Fruit fly (Drosophila melanogaster): ENCODE results near the gene CG17568.
A peak's percentile ranks its signal among the peaks of the same experiment; 100 is the strongest.

The CG17568 gene

DNA sequence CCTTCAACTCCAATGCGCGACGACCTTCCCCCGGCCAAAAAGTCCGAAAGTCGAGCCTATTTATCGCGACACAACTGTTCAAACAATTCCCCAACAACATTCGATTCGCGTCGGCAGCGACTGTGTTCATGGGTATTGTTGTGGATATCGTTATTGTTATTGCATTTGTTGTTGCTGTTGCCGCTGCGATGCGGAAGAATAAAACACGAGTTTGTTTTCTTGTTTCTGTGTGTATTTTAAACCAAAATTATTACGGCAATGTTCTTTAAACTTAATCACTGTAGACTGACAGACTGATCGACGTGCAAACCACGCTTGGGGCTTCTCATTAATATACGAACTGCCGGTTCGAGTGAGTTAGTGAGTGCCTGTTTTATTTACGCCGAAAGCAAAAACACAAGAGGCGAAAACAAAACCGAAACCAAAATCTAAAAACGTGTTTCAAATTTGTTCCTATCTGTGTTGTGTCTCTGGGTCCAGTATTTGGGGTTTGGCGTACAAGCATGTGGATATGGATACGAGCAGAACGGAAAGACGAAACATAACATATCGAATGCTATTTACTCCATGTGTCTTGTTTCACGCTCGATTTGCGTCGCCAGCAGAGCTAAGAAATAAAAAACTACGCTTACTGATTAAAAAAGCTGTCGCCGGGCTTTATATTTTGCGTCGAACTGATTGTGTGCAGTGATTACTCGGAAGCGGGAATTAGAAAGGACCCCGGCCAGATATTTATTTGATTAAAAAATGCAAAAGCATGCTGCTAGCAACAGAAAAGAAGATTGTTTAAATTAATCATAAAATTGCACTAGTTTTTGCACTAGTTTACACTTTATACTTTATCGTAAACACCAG, 21.7 kb downstream of the CG17568 start:
- no peak for TF ChIP-seq noc (tag; optimal IDR thresholded peaks at IDR 0.05)

DNA sequence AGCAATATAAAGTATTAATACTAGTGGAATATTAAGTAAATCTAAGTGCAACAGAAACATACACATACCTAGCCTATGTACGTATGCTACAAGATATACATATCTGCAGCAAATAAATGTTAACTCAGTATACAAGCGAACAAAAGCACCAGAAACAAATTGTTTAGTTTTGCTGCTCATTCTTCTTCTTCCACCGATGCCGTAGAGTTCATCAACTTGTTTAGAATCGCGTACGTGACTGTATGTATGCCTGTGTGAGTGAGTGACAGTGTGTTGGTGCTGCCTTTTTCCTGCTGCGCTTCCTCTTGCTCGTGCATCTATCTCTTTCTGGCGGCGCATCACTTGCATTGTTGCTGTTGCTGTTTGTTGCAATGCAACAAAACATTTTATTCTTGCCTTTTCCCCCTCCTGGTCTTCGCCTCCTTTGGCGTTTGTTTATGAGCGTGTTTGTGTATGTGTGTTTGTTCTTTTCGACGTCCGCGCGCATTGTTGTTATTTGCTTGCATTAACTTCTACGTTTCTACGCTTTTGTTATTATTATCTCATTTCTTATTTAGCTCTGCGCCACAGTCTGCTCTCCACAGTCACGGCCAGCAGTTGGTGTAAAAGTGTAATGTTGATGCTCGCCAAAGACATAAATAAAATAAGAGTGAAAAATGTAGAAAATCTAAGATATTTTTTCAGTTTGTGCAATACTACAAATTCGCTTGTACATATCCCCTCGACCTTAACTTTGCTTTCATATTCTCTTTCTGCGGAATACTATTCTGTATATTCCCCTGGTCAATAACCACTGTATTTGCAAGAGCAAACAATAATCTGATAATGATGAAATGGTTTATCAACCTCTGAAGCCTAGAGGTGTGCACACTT, 22.6 kb downstream of the CG17568 start:
- TF ChIP-seq noc (tag; optimal IDR thresholded peaks at IDR 0.05) = peak; percentile 23

DNA sequence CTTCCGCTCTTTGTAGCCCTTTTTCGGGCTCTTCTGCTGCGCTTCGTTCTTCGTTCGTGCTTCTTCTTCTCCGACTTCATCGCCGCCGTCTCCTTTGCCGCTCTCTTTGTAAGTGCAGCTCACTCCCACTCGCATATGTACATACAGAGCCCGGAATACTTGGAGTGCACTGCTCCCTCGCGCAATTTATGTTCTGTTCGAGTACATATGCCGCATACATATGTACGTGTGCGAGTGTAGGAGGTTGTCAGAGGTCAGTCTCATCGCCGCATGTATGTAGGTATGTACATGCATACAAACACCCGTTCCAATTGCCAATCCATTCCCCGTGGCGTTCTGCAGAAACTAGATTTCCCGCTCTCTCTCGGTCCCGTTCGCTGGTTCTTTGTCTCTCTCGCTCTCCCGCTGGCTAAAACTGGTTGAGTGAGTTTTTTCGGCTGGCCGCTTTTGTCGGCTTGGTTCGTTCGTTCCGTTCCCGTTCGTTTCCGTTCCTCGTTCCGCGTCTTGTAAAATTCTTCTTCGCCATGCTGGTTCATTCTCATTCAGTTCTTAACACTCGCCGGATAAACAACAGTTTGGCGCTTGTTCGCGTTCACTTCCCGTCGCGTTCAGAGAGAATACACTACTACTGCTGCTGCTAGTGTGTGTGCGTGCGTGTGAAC, 23.4 kb downstream of the CG17568 start:
- peak; percentile 46 for TF ChIP-seq noc (tag; optimal IDR thresholded peaks at IDR 0.05)

DNA sequence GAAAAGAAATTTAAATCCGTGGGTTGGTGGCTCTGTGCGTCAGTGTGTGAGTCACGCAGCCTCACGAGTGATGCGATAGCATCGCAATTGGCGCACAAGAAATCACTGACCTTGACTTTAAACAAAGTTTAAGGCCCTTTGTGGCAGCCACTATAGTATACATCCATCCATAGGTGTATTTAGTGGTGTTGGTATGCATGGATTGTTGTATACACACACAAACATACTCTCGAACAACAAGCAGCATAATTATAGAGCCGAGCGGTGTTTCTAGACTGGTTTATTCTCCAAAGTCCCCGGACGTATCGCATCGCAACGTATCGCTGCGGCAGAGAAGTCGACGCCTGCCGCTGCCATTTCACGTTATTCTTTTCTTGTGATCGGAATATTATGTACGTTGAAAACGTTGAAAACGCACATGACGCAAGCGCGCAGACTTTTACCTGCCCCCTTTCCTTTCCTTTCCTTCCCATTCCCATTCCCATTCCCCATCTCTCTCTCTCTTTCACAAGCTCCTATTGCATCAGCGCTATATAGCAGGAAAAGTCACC, 24.7 kb downstream of the CG17568 start:
- no peak for TF ChIP-seq noc (tag; optimal IDR thresholded peaks at IDR 0.05)

DNA sequence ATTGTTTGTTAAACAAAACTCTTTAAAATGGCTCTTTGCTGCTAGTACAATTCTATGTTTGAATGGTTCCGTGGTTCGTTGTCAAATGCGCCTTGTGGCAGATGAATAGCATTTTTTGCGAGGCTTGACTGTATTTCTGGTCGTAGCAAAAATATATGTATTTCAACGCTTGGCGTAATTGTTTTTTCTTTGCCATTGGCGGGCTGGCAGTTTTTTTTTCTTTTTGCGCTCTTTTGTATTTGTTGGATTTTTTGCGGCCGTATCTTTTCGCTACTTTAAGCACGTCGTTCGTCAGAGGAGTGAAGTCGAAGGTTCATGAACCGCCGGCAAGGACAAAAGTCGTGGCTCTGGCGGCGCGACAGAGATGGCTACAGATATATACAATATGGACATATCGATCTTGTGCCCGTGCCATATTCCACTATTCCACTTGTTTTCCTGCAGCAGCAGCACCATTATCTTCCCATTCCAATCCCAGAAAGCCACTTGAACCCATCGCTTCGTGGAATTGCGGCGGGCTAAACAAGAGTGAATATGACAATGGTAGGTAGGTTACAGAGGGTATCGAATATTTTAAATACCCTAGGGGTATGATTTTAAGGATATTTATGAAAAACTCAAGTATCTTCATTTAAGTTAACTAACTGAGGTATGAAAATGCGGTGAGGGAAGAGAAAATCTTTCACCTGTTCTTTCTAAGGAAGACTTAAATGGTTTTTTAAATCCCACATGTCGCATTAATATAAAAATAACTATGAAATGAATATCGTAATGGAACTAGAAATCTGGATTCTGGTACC, 25.4 kb downstream of the CG17568 start:
- no peak for TF ChIP-seq noc (tag; optimal IDR thresholded peaks at IDR 0.05)

DNA sequence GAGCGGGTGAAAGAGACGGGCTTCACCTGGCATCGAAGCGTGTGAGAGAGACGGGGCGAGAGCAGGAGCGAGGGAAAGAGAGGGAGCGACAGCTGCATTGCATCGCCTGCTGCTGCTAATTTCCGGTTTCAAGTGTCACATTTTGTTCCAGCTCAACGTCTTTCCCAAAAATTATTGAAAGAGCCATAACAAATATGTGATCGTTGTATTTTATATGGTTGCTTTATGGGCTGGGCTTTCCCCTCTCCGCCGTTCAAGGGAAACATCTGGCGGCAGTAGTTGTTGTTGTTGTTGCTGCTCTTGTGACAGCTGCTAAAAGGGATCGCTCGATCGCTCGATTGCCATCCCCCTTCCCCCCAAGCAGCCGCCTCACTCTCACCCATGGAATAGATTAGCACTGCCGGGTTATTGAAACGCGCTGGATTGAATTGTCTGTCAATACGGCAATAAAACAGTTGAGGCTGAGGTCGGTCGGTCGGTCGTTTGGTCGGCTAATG, 26.6 kb downstream of the CG17568 start:
- TF ChIP-seq noc (tag; optimal IDR thresholded peaks at IDR 0.05) = no peak

DNA sequence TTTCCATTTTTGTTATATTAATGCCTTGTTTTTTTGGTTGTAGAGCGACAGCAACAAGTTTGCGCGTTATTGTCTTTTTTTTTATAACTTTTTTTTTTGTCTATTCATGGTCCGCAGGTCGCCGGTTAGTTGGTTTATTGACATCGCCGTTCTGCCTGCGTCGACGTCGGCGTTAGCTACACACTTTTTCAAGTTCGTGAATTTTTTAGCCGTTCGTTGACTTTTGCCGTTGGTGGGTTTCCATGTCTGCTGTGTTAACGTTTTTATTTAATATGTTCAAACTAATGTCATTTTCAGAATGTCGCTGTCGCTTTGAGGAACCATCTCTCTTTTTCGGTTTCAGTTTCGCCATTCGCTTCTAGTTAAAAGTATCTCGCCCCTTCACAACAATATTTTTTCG, 34.9 kb downstream of the CG17568 start:
- no peak for TF ChIP-seq noc (tag; optimal IDR thresholded peaks at IDR 0.05)

DNA sequence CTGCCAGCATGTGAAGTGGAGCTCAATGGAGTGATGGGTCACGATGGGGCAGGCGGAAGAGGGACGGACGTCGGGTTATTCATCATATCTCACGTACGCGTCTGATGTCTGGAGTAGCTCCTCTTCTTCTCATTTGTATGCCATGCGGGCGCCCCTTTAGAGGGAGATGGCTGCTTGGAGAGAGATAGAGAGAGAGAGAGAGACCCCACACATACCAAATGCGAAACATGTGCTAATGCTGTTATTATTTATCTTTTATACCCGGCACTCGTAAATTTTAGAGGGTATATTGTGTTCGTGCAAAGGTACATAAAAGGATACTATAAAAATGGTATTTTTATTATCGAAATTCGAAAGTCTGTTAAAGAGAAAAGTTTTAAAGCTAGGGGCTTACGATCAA, 35.5 kb downstream of the CG17568 start:
- TF ChIP-seq noc (tag; optimal IDR thresholded peaks at IDR 0.05) = no peak

DNA sequence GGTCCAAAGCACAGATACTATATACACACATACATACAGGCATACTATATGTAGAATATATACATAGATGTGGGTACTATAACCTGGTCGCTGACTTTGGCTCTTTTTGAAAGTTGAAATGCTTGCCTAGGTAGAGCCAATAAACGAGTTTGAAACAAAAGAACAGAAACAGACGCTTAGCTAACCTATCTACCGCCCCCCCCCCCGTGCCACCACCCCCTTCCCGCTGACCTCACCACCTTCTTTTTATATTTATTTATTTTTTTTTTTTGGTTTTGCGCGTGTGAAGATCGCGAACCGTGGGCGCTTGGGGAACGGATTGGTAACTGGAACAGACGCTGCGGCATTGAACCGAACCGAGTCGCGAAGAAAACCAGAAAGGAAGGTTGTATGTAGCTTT, 37.4 kb downstream of the CG17568 start:
- no peak for TF ChIP-seq noc (tag; optimal IDR thresholded peaks at IDR 0.05)

DNA sequence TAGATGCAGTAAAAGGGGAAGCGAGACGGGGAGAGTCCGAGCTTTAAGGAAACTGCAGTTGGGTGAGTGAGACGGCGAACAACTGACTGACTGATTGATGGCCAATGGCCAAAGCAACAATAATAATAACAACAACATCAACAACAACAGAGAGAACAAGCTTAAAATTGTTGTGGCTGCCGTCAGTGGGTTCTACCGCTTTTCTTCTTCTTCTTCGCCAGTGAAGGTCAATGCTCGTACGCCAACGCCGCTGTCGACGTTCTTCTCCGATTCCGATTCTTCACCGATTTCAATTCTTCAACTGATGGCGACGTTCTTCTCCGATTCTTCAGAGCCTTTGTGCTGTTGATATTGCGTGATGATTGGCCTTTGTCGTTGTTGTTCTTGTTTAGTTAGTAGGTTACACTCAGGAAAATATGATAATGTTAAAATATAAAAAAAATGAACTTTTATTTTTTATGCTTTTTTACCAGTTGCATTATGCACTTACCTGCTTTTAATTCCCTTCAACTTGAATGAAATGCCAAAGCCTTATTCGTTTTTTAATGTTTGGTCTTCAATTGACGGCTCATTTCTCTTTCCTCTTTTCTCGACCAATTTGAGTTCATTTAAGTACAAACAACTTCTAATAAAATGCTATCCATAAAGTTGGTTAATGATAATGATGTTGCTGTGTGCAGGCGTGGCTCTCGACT, 39.2 kb downstream of the CG17568 start:
- no peak for TF ChIP-seq noc (tag; optimal IDR thresholded peaks at IDR 0.05)

DNA sequence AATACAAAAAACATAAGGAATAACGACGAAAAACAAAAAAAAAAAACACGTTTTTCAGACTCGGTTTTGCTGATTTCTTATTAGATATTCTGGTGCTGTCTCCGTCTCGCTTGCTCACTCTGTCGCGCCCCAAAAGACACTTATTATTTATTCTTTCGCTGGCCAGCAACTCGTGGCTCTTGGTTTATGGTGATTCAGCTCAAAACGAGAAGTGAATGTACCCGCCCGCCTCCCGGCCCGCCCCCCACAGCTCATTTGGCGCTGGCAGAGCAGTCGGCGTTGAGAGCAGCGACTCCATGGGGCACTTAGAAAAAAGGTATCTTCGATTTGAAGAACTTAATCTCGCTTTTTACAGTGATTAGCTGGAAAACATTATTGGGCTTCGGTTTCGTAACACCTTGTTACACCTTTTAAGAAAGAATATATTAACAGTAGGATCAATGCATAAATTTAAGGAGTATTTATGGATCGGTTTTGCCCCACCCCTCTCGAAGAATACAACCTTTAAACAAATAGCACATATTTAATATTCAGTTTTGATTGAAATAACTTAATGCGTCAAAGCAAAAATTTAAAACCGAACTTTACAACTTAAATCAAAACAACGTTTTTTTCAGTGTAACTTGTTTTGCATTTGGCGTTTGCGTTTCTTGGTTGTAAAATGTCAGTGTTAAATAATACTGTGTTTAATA, 39.9 kb downstream of the CG17568 start:
- peak; percentile 85 for TF ChIP-seq noc (tag; optimal IDR thresholded peaks at IDR 0.05)

DNA sequence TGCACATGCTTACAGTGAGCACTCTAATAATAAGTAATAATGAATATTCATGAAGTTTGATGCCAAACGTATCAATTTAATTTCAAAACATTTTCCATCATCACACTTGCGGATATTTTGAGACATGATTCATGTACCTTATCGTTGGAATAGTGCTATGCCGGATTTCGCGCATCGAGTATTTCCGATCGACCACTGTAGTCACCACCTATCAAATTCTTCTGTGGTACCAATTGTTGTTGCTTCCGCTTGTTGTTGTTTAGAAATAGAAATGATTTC, 40.6 kb downstream of the CG17568 start:
- TF ChIP-seq noc (tag; optimal IDR thresholded peaks at IDR 0.05) = peak; percentile 58

DNA sequence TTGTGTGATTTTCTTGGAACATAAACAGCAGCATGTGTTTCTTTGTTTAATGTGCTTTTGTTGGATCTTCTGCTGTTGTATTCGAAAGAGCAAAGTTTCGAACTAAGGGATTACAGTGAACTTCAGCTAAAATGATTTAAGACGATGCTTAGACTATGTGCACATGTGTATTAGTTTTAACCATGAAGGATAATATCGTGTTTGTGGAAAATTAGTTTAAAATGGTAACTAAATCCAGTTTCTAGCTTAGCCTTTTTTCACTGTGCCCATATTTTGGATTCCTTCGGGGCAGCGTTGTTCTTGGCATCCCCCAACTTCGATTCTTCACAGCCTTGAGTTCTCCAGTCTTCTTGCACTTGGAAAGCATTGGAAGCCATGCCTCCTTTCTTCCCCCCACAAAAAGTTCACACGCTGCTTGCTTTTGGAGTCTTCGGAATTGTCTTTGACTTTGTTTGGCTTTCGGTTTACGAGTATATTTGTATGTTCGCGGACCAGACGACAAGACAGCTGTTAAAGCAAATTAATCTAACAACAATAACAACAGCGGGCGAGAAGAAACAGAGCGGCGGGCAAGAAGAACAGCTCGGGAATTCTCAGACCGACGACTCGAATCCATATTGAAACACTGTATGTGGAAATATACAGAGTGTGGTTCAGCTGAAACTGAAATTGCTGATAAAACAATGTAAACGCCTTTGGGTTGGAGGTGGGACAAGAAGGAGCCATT, 41.1 kb downstream of the CG17568 start:
- TF ChIP-seq noc (tag; optimal IDR thresholded peaks at IDR 0.05) = no peak
